Fruit fly (Drosophila melanogaster): Measurements from ENCODE around the gene btl.
A peak's percentile ranks its signal among the peaks of the same experiment; 100 is the strongest.

The btl gene

dm6 chr3L:14108068-14108520 lies 32.5 kb downstream of the btl start, which contains the start of gene Sox21a (continued):
- no peak for TF ChIP-seq CG12744 (GFP tag; optimal IDR thresholded peaks at IDR 0.05)
- peak; percentile 18 for TF ChIP-seq gcm (GFP tag; optimal IDR thresholded peaks at IDR 0.05)
- TF ChIP-seq NC2β (GFP tag; optimal IDR thresholded peaks at IDR 0.05): no peak
- peak; percentile 4 for TF ChIP-seq Jarid2 (GFP tag; optimal IDR thresholded peaks at IDR 0.05)
- 0 out of 3 replicates have a peak, but pooled peaks have one; percentile 23 for TF ChIP-seq CG3726 (GFP tag; IDR thresholded peaks at IDR 0.05)
- no peak for TF ChIP-seq wor (GFP tag; IDR thresholded peaks at IDR 0.05)
- peak; percentile 66; the same call in 1 of the 3 replicates for TF ChIP-seq CG2199 (GFP tag; IDR thresholded peaks at IDR 0.05)
- TF ChIP-seq CG3995 (GFP tag; optimal IDR thresholded peaks at IDR 0.05): no peak
- TF ChIP-seq CG10321 (GFP tag; IDR thresholded peaks at IDR 0.05): peak; percentile 80
- TF ChIP-seq nerfin-2 (GFP tag; IDR thresholded peaks at IDR 0.05; ENCODE audit: partially characterized antibody): no peak
- no peak for TF ChIP-seq CG12659 (GFP tag; optimal IDR thresholded peaks at IDR 0.05)
- TF ChIP-seq CG6689 (GFP tag; IDR thresholded peaks at IDR 0.05): peak; percentile 25; the same call in 1 of the 2 replicates
- peak; percentile 92 for TF ChIP-seq Nf-YC (tag; optimal IDR thresholded peaks at IDR 0.05)
- peak; percentile 85 for TF ChIP-seq ewg (GFP tag; optimal IDR thresholded peaks at IDR 0.05)
- no peak for TF ChIP-seq CG18262 (tag; optimal IDR thresholded peaks at IDR 0.05)
- no peak for TF ChIP-seq CG30020 (tag; optimal IDR thresholded peaks at IDR 0.05)
- TF ChIP-seq CG11398 (GFP tag; optimal IDR thresholded peaks at IDR 0.05): no peak
- TF ChIP-seq CG31441 (GFP tag; IDR thresholded peaks at IDR 0.05): no peak
- TF ChIP-seq crol (GFP tag; IDR thresholded peaks at IDR 0.05): peak; percentile 44; the same call in 1 of the 2 replicates
- peak; percentile 38 for TF ChIP-seq cg (GFP tag; optimal IDR thresholded peaks at IDR 0.05)
- peak; percentile 30; the same call in 1 of the 2 replicates for TF ChIP-seq CG8765 (GFP tag; IDR thresholded peaks at IDR 0.05)
- no peak for TF ChIP-seq Ptx1 (GFP tag; IDR thresholded peaks at IDR 0.05)
- TF ChIP-seq Awh (GFP tag; IDR thresholded peaks at IDR 0.05): no peak
- peak; percentile 41 to 42 for TF ChIP-seq Trl (optimal IDR thresholded peaks at IDR 0.05)
- no peak for TF ChIP-seq Trl (GFP tag; optimal IDR thresholded peaks at IDR 0.05)

- TF ChIP-seq unc-4 (GFP tag; IDR thresholded peaks at IDR 0.05; ENCODE audit: partially characterized antibody): 0 out of 2 replicates have a peak, but pooled peaks have one; percentile 13
- TF ChIP-seq shn (GFP tag; optimal IDR thresholded peaks at IDR 0.05): no peak
- TF ChIP-seq CG12071 (GFP tag; optimal IDR thresholded peaks at IDR 0.05): peak; percentile 53
- TF ChIP-seq gcm2 (GFP tag; optimal IDR thresholded peaks at IDR 0.05): no peak
- TF ChIP-seq CG10321 (GFP tag; IDR thresholded peaks at IDR 0.05): peak; percentile 8; the same call in 1 of the 2 replicates
- TF ChIP-seq seq (GFP tag; IDR thresholded peaks at IDR 0.05): peak; percentile 79; the same call in 1 of the 2 replicates
- peak; percentile 94 for TF ChIP-seq ewg (GFP tag; optimal IDR thresholded peaks at IDR 0.05)
- TF ChIP-seq CG9817 (tag; optimal IDR thresholded peaks at IDR 0.05): no peak
- TF ChIP-seq onecut (GFP tag; IDR thresholded peaks at IDR 0.05): no peak
- no peak for TF ChIP-seq Hsf (GFP tag; optimal IDR thresholded peaks at IDR 0.05)
- no peak for TF ChIP-seq CG18619 (GFP tag; optimal IDR thresholded peaks at IDR 0.05)
- TF ChIP-seq sug (tag; optimal IDR thresholded peaks at IDR 0.05): no peak
- peak; percentile 46 for TF ChIP-seq cg (GFP tag; optimal IDR thresholded peaks at IDR 0.05)
- no peak for TF ChIP-seq Sry-β (GFP tag; optimal IDR thresholded peaks at IDR 0.05)
- no peak for TF ChIP-seq CG12744 (GFP tag; optimal IDR thresholded peaks at IDR 0.05)
- TF ChIP-seq crol (GFP tag; IDR thresholded peaks at IDR 0.05): peak; percentile 97
- TF ChIP-seq abd-A (tag; optimal IDR thresholded peaks at IDR 0.05): peak; percentile 96
- no peak for TF ChIP-seq jigr1 (GFP tag; IDR thresholded peaks at IDR 0.05)
- peak; percentile 26 for TF ChIP-seq CG1832 (GFP tag; optimal IDR thresholded peaks at IDR 0.05)
- TF ChIP-seq CG16779 (GFP tag; IDR thresholded peaks at IDR 0.05): 0 out of 2 replicates have a peak, but pooled peaks have one; percentile 21
- TF ChIP-seq ap (GFP tag; IDR thresholded peaks at IDR 0.05): no peak
- TF ChIP-seq chinmo (GFP tag; IDR thresholded peaks at IDR 0.05; ENCODE audit: partially characterized antibody): 0 out of 4 replicates have a peak, but pooled peaks have one; percentile 45
- peak; percentile 96 for TF ChIP-seq Nf-YC (tag; optimal IDR thresholded peaks at IDR 0.05)
- TF ChIP-seq dysf (GFP tag; IDR thresholded peaks at IDR 0.05): 0 out of 3 replicates have a peak, but pooled peaks have one; percentile 30
- TF ChIP-seq Adf1 (GFP tag; IDR thresholded peaks at IDR 0.05): peak; percentile 58; the same call in 1 of the 2 replicates
- no peak for TF ChIP-seq CG15011 (GFP tag; optimal IDR thresholded peaks at IDR 0.05)
- peak; percentile 28 for TF ChIP-seq Med (GFP tag)
- no peak for TF ChIP-seq dmrt99B (tag; optimal IDR thresholded peaks at IDR 0.05)
- no peak for TF ChIP-seq CG10274 (GFP tag; optimal IDR thresholded peaks at IDR 0.05)
- TF ChIP-seq CG11085 (GFP tag; IDR thresholded peaks at IDR 0.05): no peak
- TF ChIP-seq unpg (GFP tag; optimal IDR thresholded peaks at IDR 0.05): no peak
Measured at dm6 chr3L:14109831-14110230, 34.3 kb downstream of the btl start.
